Worm (Caenorhabditis elegans) whole organism, L3 larva: ENCODE measurements around the gene Y59A8B.24.
"Not testable (repeated sequence)": the region's sequence is repeated elsewhere in the genome, so short reads cannot be mapped to it uniquely, and the experiment has no call there.

Experiments used
- R02D3.7 ChIP-seq: fragments of 150-350 bp; optimal IDR thresholded peaks from 2 replicates; lab custom pipeline; 2014; ENCODE audit warnings: missing biosample characterization, missing genetic modification characterization
- ZK546.5 ChIP-seq: sonication (generic microtip); optimal IDR thresholded peaks from 2 replicates; lab custom pipeline; 2017; ENCODE audit warnings: missing biosample characterization, missing genetic modification characterization
- aly-2 ChIP-seq: fragments of 150-350 bp; optimal IDR thresholded peaks from 2 replicates; lab custom pipeline; 2014; ENCODE audit warnings: missing biosample characterization, missing genetic modification characterization
- ama-1 ChIP-seq: fragments of 150-350 bp; optimal IDR thresholded peaks from 2 replicates; lab custom pipeline; 2018
- ceh-16 ChIP-seq: sonication (generic microtip); optimal IDR thresholded peaks from 2 replicates; lab custom pipeline; 2017; ENCODE audit warnings: missing biosample characterization, missing genetic modification characterization
- ceh-28 ChIP-seq: fragments of 150-350 bp; optimal IDR thresholded peaks from 2 replicates; lab custom pipeline; 2014; ENCODE audit warnings: missing biosample characterization, missing genetic modification reagents, missing genetic modification characterization
- ceh-82 ChIP-seq: fragments of 150-350 bp; optimal IDR thresholded peaks from 2 replicates; lab custom pipeline; 2014; ENCODE audit warnings: missing biosample characterization, missing genetic modification characterization
- ceh-9 ChIP-seq: sonication (generic microtip); optimal IDR thresholded peaks from 2 replicates; lab custom pipeline; 2018; ENCODE audit warnings: missing biosample characterization, missing genetic modification characterization
- egl-5 ChIP-seq: fragments of 150-350 bp; optimal IDR thresholded peaks from 2 replicates; lab custom pipeline; 2017; ENCODE audit warnings: missing biosample characterization, missing genetic modification reagents, missing genetic modification characterization, inconsistent platforms
- elt-1 ChIP-seq: fragments of 150-350 bp; optimal IDR thresholded peaks from 2 replicates; lab custom pipeline; 2014; ENCODE audit warnings: missing biosample characterization, missing genetic modification characterization
- eor-1 ChIP-seq, 2 experiments: fragments of 150-350 bp; optimal IDR thresholded peaks; 2 replicates each; lab custom pipeline; 2014 to 2018; ENCODE audit warnings: missing biosample characterization in 2 of 2, missing genetic modification characterization in 2 of 2
- fkh-10 ChIP-seq: sonication (generic microtip); optimal IDR thresholded peaks from 2 replicates; lab custom pipeline; 2017; ENCODE audit warnings: missing biosample characterization, missing genetic modification reagents, missing genetic modification characterization
- fos-1 ChIP-seq: fragments of 150-350 bp; optimal IDR thresholded peaks from 2 replicates; lab custom pipeline; 2014; ENCODE audit warnings: missing biosample characterization, missing genetic modification characterization
- hmg-11 ChIP-seq: sonication (generic microtip); optimal IDR thresholded peaks from 2 replicates; lab custom pipeline; 2016; ENCODE audit warnings: missing genetic modification characterization, missing compliant biosample characterization
- jun-1 ChIP-seq: fragments of 150-350 bp; optimal IDR thresholded peaks from 2 replicates; lab custom pipeline; 2014; ENCODE audit warnings: missing biosample characterization, missing genetic modification reagents, missing genetic modification characterization
- lin-15B ChIP-seq: fragments of 150-350 bp; optimal IDR thresholded peaks from 2 replicates; lab custom pipeline; 2014; ENCODE audit warnings: missing biosample characterization, missing genetic modification characterization
- lin-39 ChIP-seq: fragments of 150-350 bp; optimal IDR thresholded peaks from 2 replicates; lab custom pipeline; 2018; ENCODE audit warnings: missing biosample characterization, missing genetic modification reagents, missing genetic modification characterization
- lsy-12 ChIP-seq: sonication (generic microtip); optimal IDR thresholded peaks from 2 replicates; lab custom pipeline; 2016; ENCODE audit warnings: mild to moderate bottlenecking, missing genetic modification characterization, missing compliant biosample characterization
- mdl-1 ChIP-seq: fragments of 150-350 bp; optimal IDR thresholded peaks from 2 replicates; lab custom pipeline; 2014; ENCODE audit warnings: missing biosample characterization, missing genetic modification characterization
- mml-1 ChIP-seq: fragments of 150-350 bp; sonication (generic microtip); optimal IDR thresholded peaks from 3 replicates; lab custom pipeline; 2014; ENCODE audit warnings: missing biosample characterization, missing genetic modification characterization
- nfya-1 ChIP-seq: sonication (generic microtip); optimal IDR thresholded peaks from 2 replicates; lab custom pipeline; 2017; ENCODE audit warnings: missing genetic modification characterization, mild to moderate bottlenecking, missing compliant biosample characterization, antibody characterized with exemption, moderate library complexity; ENCODE audit not compliant: insufficient read depth
- nhr-11 ChIP-seq: fragments of 150-350 bp; optimal IDR thresholded peaks from 2 replicates; lab custom pipeline; 2014; ENCODE audit warnings: missing biosample characterization, missing genetic modification characterization
- nhr-23 ChIP-seq: fragments of 150-350 bp; optimal IDR thresholded peaks from 2 replicates; lab custom pipeline; 2014; ENCODE audit warnings: missing biosample characterization, missing genetic modification reagents, missing genetic modification characterization
- nhr-237 ChIP-seq: fragments of 150-350 bp; optimal IDR thresholded peaks from 2 replicates; lab custom pipeline; 2014; ENCODE audit warnings: missing biosample characterization, missing genetic modification characterization
- nhr-25 ChIP-seq: sonication (generic microtip); optimal IDR thresholded peaks from 2 replicates; lab custom pipeline; 2017; ENCODE audit warnings: missing biosample characterization, missing genetic modification characterization
- nhr-67 ChIP-seq: fragments of 150-350 bp; optimal IDR thresholded peaks from 2 replicates; lab custom pipeline; 2014; ENCODE audit warnings: missing biosample characterization, missing genetic modification characterization
- pha-4 ChIP-seq: fragments of 150-350 bp; optimal IDR thresholded peaks from 2 replicates; lab custom pipeline; 2014; ENCODE audit warnings: missing biosample characterization, missing genetic modification reagents, missing genetic modification characterization
- sea-2 ChIP-seq: fragments of 150-350 bp; sonication (generic microtip); optimal IDR thresholded peaks from 4 replicates; lab custom pipeline; 2014; ENCODE audit warnings: missing biosample characterization, missing genetic modification reagents, missing genetic modification characterization
- skn-1 ChIP-seq: fragments of 150-350 bp; optimal IDR thresholded peaks from 2 replicates; lab custom pipeline; 2014; ENCODE audit warnings: missing biosample characterization, missing genetic modification characterization
- tbx-2 ChIP-seq: sonication (generic microtip); optimal IDR thresholded peaks from 2 replicates; lab custom pipeline; 2016; ENCODE audit warnings: mild to moderate bottlenecking, missing genetic modification characterization, missing compliant biosample characterization
- unc-62 ChIP-seq: fragments of 150-350 bp; sonication (generic microtip); optimal IDR thresholded peaks from 4 replicates; lab custom pipeline; 2014; ENCODE audit warnings: missing biosample characterization, missing genetic modification reagents, missing genetic modification characterization
- ztf-11 ChIP-seq: fragments of 150-350 bp; optimal IDR thresholded peaks from 2 replicates; lab custom pipeline; 2014; ENCODE audit warnings: missing biosample characterization, missing genetic modification characterization
- ztf-4 ChIP-seq: fragments of 150-350 bp; optimal IDR thresholded peaks from 2 replicates; lab custom pipeline; 2014; ENCODE audit warnings: missing biosample characterization, missing genetic modification characterization

Gene Y59A8B.24

DNA sequence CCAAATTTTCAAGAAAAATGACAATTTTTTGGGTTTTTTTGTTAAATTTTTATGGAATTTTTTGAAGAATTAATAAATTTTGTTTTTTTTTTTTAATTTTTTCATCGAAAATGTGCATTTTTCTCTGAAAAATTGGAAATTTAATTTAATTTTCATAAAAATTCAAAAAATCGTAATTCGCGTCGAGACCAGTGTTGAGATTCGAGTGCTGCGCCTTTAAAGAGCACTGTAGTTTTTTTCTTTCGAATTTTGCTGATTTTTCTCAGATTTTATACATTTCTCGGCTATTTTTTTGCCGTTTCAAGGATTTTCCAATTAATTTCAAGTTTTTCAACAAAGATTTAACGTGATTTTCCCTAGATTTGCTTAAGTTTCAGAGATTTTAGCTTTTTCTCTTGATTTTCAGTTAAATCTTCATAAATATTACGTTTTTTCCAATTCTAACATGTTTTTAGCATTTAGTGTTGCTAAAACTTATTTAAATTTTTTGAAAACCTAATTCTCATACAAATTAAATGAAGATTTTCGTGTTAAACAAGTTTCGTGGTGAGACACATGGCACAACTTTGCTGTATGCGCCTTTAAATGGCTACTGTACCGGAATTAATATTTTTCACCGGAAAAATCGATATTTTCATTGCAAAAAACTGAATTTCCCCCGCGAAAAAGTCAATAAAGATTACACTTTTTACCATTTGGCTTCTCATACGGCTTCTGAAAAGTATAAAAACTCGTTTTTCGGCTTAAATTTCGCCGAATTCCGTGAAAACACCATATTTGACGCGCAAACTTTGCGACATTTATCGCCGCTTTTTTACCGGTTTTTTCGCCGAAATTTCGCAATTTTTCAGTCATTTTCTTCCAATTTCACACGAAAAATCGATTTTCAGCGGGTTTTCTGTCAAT, 27.4 kb upstream of the Y59A8B.24 start, which contains the start of gene usp-50:
Gene usp-50, plus strand, starts transcription at position 822 of the 906 bp plus-strand sequence.
- TF ChIP-seq unc-62 (GFP tag; lab: Kevin White, UChicago); pha-4 (tag; lab: Kevin White, UChicago); mml-1: not testable (repeated sequence)
- TF ChIP-seq, all 47 proteins: peak for 0; not testable (repeated sequence) for 47

DNA sequence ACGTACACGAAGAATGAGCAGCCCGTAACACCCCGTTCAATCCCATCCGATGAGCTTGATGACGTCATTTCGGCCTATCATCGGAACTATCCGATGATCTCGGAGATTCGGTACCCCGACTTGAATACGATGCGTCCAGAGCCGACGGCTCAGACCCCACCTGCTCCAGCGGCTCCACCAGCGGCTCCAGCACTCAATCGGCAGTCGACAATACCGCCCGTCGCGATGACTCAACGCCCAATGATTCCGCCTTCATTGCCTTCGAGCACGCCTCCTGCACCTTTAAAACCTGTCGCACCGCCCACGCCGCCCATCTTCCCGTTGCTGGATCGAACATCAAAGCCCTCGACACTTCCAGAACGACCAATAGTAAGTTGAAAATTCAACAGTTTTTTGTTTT, 23.6 kb upstream of the Y59A8B.24 start:
- TF ChIP-seq tbx-2 (tag; lab: Kevin White, UChicago): no peak
- no peak for TF ChIP-seq nhr-23 (tag; lab: Kevin White, UChicago)
- TF ChIP-seq mdl-1: no peak
- TF ChIP-seq nhr-25 (tag; lab: Kevin White, UChicago): no peak
- TF ChIP-seq lin-15B: no peak
- no peak for TF ChIP-seq nhr-237
- no peak for TF ChIP-seq lin-39 (tag; lab: Kevin White, UChicago)
- no peak for TF ChIP-seq ceh-28 (tag; lab: Kevin White, UChicago)
- TF ChIP-seq nfya-1 (tag; lab: Kevin White, UChicago): no peak
- no peak for TF ChIP-seq ceh-16 (tag; lab: Kevin White, UChicago)
- TF ChIP-seq aly-2: no peak
- TF ChIP-seq, all 47 proteins: peak for 0

DNA sequence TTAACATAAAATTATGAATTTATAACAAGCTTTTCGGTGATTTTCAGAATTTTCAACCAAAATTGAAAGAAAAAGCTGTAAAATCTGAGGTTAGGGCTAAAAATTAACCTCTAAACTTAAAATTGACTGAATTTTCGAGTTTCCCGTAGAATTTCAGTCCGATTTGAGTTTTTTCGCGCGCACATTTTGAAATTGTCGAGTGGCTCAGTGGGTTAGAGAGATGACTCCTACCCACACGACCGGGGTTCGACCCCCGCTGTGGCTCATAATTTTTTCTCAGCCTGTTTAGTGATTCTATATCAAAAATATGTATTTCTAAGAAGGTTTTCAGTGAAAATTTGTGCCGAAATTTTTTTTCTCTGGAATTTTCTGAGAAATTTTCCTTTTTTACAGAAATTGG, 20.0 kb upstream of the Y59A8B.24 start:
- TF ChIP-seq ztf-4 (no peak), egl-5 (tag; lab: Kevin White, UChicago) (no peak), ceh-82 (tag; lab: Kevin White, UChicago) (no peak), nhr-11 (tag; lab: Kevin White, UChicago) (no peak), elt-1 (tag; lab: Kevin White, UChicago) (no peak), R02D3.7 (tag; lab: Kevin White, UChicago) (no peak), lsy-12 (tag; lab: Kevin White, UChicago) (no peak), nhr-67 (tag; lab: Kevin White, UChicago) (no peak)

DNA sequence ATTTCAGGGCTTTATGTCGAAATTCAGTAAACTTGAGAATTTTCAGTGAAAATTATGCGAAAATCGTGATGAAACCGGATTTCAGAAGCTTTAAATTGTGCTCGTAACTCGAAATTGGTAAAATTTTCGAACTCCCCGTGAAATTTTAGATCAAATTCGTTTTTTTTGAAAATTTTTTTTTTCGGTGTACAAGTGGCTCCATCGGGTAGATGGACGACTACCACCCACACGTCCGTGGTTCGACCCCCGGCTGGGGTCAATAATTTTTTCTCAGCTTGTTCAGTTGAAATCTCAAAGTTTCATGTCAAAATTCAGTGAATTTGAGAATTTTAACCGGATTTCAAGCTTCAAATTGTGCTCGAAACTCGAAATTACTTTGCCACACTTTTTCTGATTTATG, 15.9 kb upstream of the Y59A8B.24 start:
- TF ChIP-seq lin-39 (tag; lab: Kevin White, UChicago) (no peak), ceh-9 (tag; lab: Kevin White, UChicago) (no peak), jun-1 (no peak), nhr-237 (no peak), egl-5 (tag; lab: Kevin White, UChicago) (no peak), ztf-11 (tag; lab: Kevin White, UChicago) (no peak), hmg-11 (tag; lab: Kevin White, UChicago) (no peak), ceh-28 (tag; lab: Kevin White, UChicago) (no peak), ceh-16 (tag; lab: Kevin White, UChicago) (no peak), ZK546.5 (tag; lab: Kevin White, UChicago) (no peak), eor-1 (tag; optimal IDR thresholded peaks at IDR 0.05; lab: Kevin White, UChicago) (no peak), ama-1 (lab: Kevin White, UChicago) (no peak), nhr-23 (tag; lab: Kevin White, UChicago) (no peak)

DNA sequence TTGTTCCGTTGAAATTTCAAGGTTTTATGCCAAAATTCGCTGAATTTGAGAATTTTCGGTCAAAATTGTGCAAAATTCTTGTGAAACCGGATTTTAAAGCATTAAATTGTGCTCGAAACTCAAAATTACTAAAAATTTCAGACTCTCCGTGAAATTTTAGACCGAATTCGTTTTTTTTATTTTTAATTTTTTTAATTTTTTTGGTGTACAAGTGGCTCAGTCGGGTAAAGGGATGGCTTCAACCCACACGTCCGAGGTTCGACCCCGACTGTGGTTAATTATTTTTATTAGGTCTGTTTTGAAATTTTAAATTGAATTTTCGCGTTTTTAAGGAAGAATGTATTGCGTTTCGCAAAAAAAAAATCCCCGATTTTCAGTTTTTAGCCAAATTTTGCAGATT, 12.8 kb upstream of the Y59A8B.24 start:
- TF ChIP-seq fkh-10 (GFP tag; lab: Kevin White, UChicago) (no peak), lin-15B (no peak), mdl-1 (no peak), eor-1 (tag; optimal IDR thresholded peaks at IDR 0.05; lab: Kevin White, UChicago) (no peak), skn-1 (tag; lab: Kevin White, UChicago) (no peak), nhr-67 (tag; lab: Kevin White, UChicago) (no peak), sea-2 (GFP tag; lab: Kevin White, UChicago) (no peak), elt-1 (tag; lab: Kevin White, UChicago) (no peak), nhr-23 (tag; lab: Kevin White, UChicago) (no peak), fos-1 (tag; lab: Kevin White, UChicago) (no peak), lin-39 (tag; lab: Kevin White, UChicago) (no peak), hmg-11 (tag; lab: Kevin White, UChicago) (no peak), R02D3.7 (tag; lab: Kevin White, UChicago) (no peak), aly-2 (no peak)
